Fruit fly (Drosophila melanogaster): Measurements from ENCODE around the gene Fum2.

Fum2 gene

DNA sequence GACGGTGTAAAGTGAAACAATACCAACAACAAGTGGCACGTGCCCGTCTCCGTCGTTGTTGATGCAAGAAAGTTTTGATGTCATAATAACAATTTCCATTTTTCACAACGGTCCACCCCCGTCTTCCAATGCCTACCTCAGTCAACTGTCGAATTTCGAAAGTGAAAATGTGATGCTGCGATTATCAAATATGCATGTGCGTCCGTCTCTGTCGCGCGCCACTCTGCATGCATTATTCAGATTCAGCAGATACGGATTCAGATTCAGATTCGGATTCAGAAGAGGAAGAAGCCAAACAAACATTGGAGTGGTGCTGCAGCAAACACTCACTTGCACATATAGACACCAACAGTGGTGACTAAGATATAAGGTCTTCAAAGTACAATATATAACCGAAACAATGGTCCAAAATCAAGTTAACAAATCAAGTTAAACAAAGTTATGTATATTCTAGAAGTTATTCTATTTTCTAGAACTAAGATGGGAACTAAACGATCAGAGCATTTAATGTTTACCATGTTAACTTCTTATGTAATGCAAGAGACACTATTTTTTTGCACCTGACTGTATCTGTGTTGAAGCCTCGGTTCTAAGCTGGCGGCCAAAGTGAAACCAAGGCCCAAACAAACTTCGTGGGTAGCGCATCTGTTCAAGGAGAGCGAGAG is 38.8 kb upstream of the Fum2 start (continued):
- no peak for TF ChIP-seq ato (GFP tag; IDR thresholded peaks at IDR 0.05; ENCODE audit: partially characterized antibody)
- TF ChIP-seq tna (GFP tag; IDR thresholded peaks at IDR 0.05; ENCODE audit: partially characterized antibody) = no peak
- no peak for TF ChIP-seq Lpt (GFP tag; optimal IDR thresholded peaks at IDR 0.05)
- no peak for TF ChIP-seq sd (tag; optimal IDR thresholded peaks at IDR 0.05)
- TF ChIP-seq kah (GFP tag; optimal IDR thresholded peaks at IDR 0.05) = no peak
- TF ChIP-seq CG1602 (GFP tag; optimal IDR thresholded peaks at IDR 0.05) = no peak
- peak; percentile 53 for TF ChIP-seq unpg (GFP tag; optimal IDR thresholded peaks at IDR 0.05)
- no peak for TF ChIP-seq NFAT (GFP tag; IDR thresholded peaks at IDR 0.05)
- TF ChIP-seq NC2α (GFP tag; optimal IDR thresholded peaks at IDR 0.05) = no peak
- TF ChIP-seq ewg (GFP tag; optimal IDR thresholded peaks at IDR 0.05) = peak; percentile 16
- no peak for TF ChIP-seq CG31224 (GFP tag; IDR thresholded peaks at IDR 0.05)
- TF ChIP-seq otp (GFP tag; IDR thresholded peaks at IDR 0.05) = no peak
- peak; percentile 30 for TF ChIP-seq CG12391 (tag; optimal IDR thresholded peaks at IDR 0.05)
- peak; percentile 38 for TF ChIP-seq CG17385 (GFP tag; optimal IDR thresholded peaks at IDR 0.05)
- TF ChIP-seq esg (GFP tag; conservative IDR thresholded peaks at IDR 0.05) = 0 out of 2 replicates have a peak, but pooled peaks have one; percentile 7
- TF ChIP-seq CG5180 (GFP tag; optimal IDR thresholded peaks at IDR 0.05) = no peak
- TF ChIP-seq CG15011 (GFP tag; optimal IDR thresholded peaks at IDR 0.05) = no peak
- TF ChIP-seq row (GFP tag; IDR thresholded peaks at IDR 0.05) = peak; percentile 43; the same call in 1 of the 3 replicates
- TF ChIP-seq MESR4 (GFP tag; optimal IDR thresholded peaks at IDR 0.05) = no peak
- no peak for TF ChIP-seq CG15269 (tag; optimal IDR thresholded peaks at IDR 0.05)
- TF ChIP-seq Ssrp (tag; optimal IDR thresholded peaks at IDR 0.05) = peak; percentile 4
- no peak for TF ChIP-seq dm (GFP tag; optimal IDR thresholded peaks at IDR 0.05)
- no peak for TF ChIP-seq CG7271 (tag; optimal IDR thresholded peaks at IDR 0.05)
- no peak for TF ChIP-seq ttk (GFP tag; IDR thresholded peaks at IDR 0.05)
- TF ChIP-seq CG4730 (GFP tag; IDR thresholded peaks at IDR 0.05) = no peak
- TF ChIP-seq MBD-R2 (GFP tag; IDR thresholded peaks at IDR 0.05) = no peak
- no peak for TF ChIP-seq Doc3 (GFP tag; IDR thresholded peaks at IDR 0.05; ENCODE audit: partially characterized antibody)
- peak; percentile 36 for TF ChIP-seq grau (tag; optimal IDR thresholded peaks at IDR 0.05)
- TF ChIP-seq lov (optimal IDR thresholded peaks at IDR 0.05) = no peak
- TF ChIP-seq lov (GFP tag; IDR thresholded peaks at IDR 0.05) = no peak
- no peak for TF ChIP-seq pan (optimal IDR thresholded peaks at IDR 0.05)
- no peak for TF ChIP-seq pan (GFP tag; optimal IDR thresholded peaks at IDR 0.05 in 1 of 2, IDR thresholded peaks at IDR 0.05 in 1 of 2)
- TF ChIP-seq en (GFP tag; optimal IDR thresholded peaks at IDR 0.05) = no peak
- no peak for TF ChIP-seq odd (GFP tag; optimal IDR thresholded peaks at IDR 0.05)
- no peak for TF ChIP-seq wor (GFP tag; IDR thresholded peaks at IDR 0.05)
- no peak for TF ChIP-seq gce (GFP tag; IDR thresholded peaks at IDR 0.05)
- no peak for TF ChIP-seq CG17568 (GFP tag; optimal IDR thresholded peaks at IDR 0.05)
- no peak for TF ChIP-seq klu (GFP tag; IDR thresholded peaks at IDR 0.05)
- TF ChIP-seq CG13424 (tag; optimal IDR thresholded peaks at IDR 0.05) = peak; percentile 22
- no peak for TF ChIP-seq CG34422 (GFP tag; IDR thresholded peaks at IDR 0.05)
- no peak for TF ChIP-seq Bgb (GFP tag; IDR thresholded peaks at IDR 0.05; ENCODE audit: partially characterized antibody)
- TF ChIP-seq usp (GFP tag; optimal IDR thresholded peaks at IDR 0.05) = no peak
- TF ChIP-seq sens (GFP tag) = peak; percentile 85
- TF ChIP-seq CG7745 (tag; optimal IDR thresholded peaks at IDR 0.05) = no peak
- peak; percentile 68 for TF ChIP-seq Xrp1 (GFP tag; IDR thresholded peaks at IDR 0.05)
- no peak for TF ChIP-seq h (optimal IDR thresholded peaks at IDR 0.05)
- no peak for TF ChIP-seq CG11560 (tag; IDR thresholded peaks at IDR 0.05)
- TF ChIP-seq PHDP (tag; optimal IDR thresholded peaks at IDR 0.05) = peak; percentile 2
- peak; percentile 26 for TF ChIP-seq gsb-n (tag; optimal IDR thresholded peaks at IDR 0.05)
- no peak for TF ChIP-seq CkIIα-i1 (GFP tag; IDR thresholded peaks at IDR 0.05)
- peak; percentile 5 for TF ChIP-seq CG12236 (GFP tag; optimal IDR thresholded peaks at IDR 0.05)
